Worm (Caenorhabditis elegans) whole organism, late embryonic: ENCODE measurements around the gene pqn-48.

Experiments
- Y22D7AL.16 ChIP-seq: sonication (generic microtip); optimal IDR thresholded peaks from 2 replicates; lab custom pipeline; 2016; ENCODE audit warnings: missing genetic modification characterization, missing compliant biosample characterization
- ceh-6 ChIP-seq: fragments of 200-800 bp; sonication (Bioruptor generic); optimal IDR thresholded peaks from 2 replicates; lab custom pipeline; 2018; ENCODE audit warnings: mild to moderate bottlenecking, missing genetic modification characterization, missing compliant biosample characterization
- elt-2 ChIP-seq: sonication (generic microtip); optimal IDR thresholded peaks from 2 replicates; lab custom pipeline; 2016; ENCODE audit warnings: missing genetic modification reagents, missing genetic modification characterization, missing compliant biosample characterization
- fkh-10 ChIP-seq: fragments of 150-350 bp; optimal IDR thresholded peaks from 2 replicates; lab custom pipeline; 2014; ENCODE audit warnings: missing biosample characterization, missing genetic modification reagents, missing genetic modification characterization
- nfya-1 ChIP-seq: sonication (generic microtip); optimal IDR thresholded peaks from 2 replicates; lab custom pipeline; 2017; ENCODE audit warnings: missing genetic modification characterization, mild to moderate bottlenecking, missing compliant biosample characterization, antibody characterized with exemption, moderate library complexity
- nhr-11 ChIP-seq: fragments of 150-350 bp; optimal IDR thresholded peaks from 2 replicates; lab custom pipeline; 2014; ENCODE audit warnings: missing biosample characterization, missing genetic modification characterization
- pax-1 ChIP-seq: fragments of 150-350 bp; optimal IDR thresholded peaks from 2 replicates; lab custom pipeline; 2014; ENCODE audit warnings: missing biosample characterization, missing genetic modification characterization
- pqm-1 ChIP-seq: sonication (generic microtip); optimal IDR thresholded peaks from 2 replicates; lab custom pipeline; 2016; ENCODE audit warnings: missing genetic modification characterization, missing compliant biosample characterization
- tbx-7 ChIP-seq: sonication (generic microtip); optimal IDR thresholded peaks from 2 replicates; lab custom pipeline; 2016; ENCODE audit warnings: missing genotype, missing genetic modification characterization, missing compliant biosample characterization

ce11 chrII:4074710-4075109 is 36.0 kb downstream of the pqn-48 start:
- TF ChIP-seq tbx-7 (tag; lab: Kevin White, UChicago) (no peak), elt-2 (tag; lab: Kevin White, UChicago) (no peak), fkh-10 (no peak), pqm-1 (tag; lab: Kevin White, UChicago) (no peak), nhr-11 (tag; lab: Kevin White, UChicago) (no peak), nfya-1 (peak; percentile 91), Y22D7AL.16 (no peak), pax-1 (tag; lab: Kevin White, UChicago) (no peak), ceh-6 (no peak)
